Fruit fly (Drosophila melanogaster): ENCODE measurements around the gene nanos.

- TF ChIP-seq Dif (GFP tag; optimal IDR thresholded peaks at IDR 0.05; ENCODE audit: partially characterized antibody) (no peak), CG9705 (GFP tag; optimal IDR thresholded peaks at IDR 0.05) (no peak), jim (GFP tag; optimal IDR thresholded peaks at IDR 0.05) (no peak), brk (GFP tag; optimal IDR thresholded peaks at IDR 0.05) (no peak), psq (GFP tag; optimal IDR thresholded peaks at IDR 0.05) (no peak), ey (GFP tag; optimal IDR thresholded peaks at IDR 0.05) (no peak), dmrt93B (GFP tag; optimal IDR thresholded peaks at IDR 0.05) (no peak), CrebA (GFP tag; optimal IDR thresholded peaks at IDR 0.05; ENCODE audit: borderline replicate concordance) (no peak), usp (GFP tag; optimal IDR thresholded peaks at IDR 0.05) (no peak), h (GFP tag; optimal IDR thresholded peaks at IDR 0.05) (no peak)
These were observed 25.8 kb downstream of the nanos start for dm6 chr3R:19182848-19183247.
